Fruit fly (Drosophila melanogaster) whole organism: ENCODE results near the gene CG11342.

Source experiments
- CG8478 ChIP-seq: fragments of >200 bp; optimal IDR thresholded peaks from 2 replicates; lab custom pipeline; 2018; ENCODE audit warnings: inconsistent platforms
- Dll ChIP-seq: fragments of >200 bp; optimal IDR thresholded peaks from 2 replicates; lab custom pipeline; 2017
- EcR ChIP-seq, 2 experiments: fragments of >200 bp; optimal IDR thresholded peaks; 2 replicates each; lab custom pipeline; 2017; ENCODE audit warnings: missing biosample characterization in 2 of 2, missing genetic modification characterization in 2 of 2, missing genetic modification reagents in 2 of 2
- pan ChIP-seq: fragments of >200 bp; optimal IDR thresholded peaks from 2 replicates; lab custom pipeline; 2017
- psq ChIP-seq: fragments of >200 bp; optimal IDR thresholded peaks from 2 replicates; lab custom pipeline; 2017
- usp ChIP-seq: fragments of >200 bp; optimal IDR thresholded peaks from 2 replicates; lab custom pipeline; 2017; ENCODE audit warnings: missing biosample characterization, missing genetic modification characterization, mixed read lengths

CG11342 gene

dm6 chr3L:4367339-4367738 is at the start of gene CG11342:
Gene CG11342, minus strand, starts transcription at chr3L:4367458.
- TF ChIP-seq EcR (GFP tag; optimal IDR thresholded peaks at IDR 0.05; lab: Kevin White, UChicago) (no peak), usp (GFP tag; lab: Kevin White, UChicago) (no peak), CG8478 (no peak), pan (lab: Kevin White, UChicago) (no peak), Dll (no peak), psq (no peak)

- no peak for TF ChIP-seq pan (lab: Kevin White, UChicago)
- TF ChIP-seq EcR (GFP tag; optimal IDR thresholded peaks at IDR 0.05; lab: Kevin White, UChicago): peak in 1 of 2 experiments; percentile 36
Observed at dm6 chr3L:4415326-4416274, 48.3 kb upstream of the CG11342 start.

DNA sequence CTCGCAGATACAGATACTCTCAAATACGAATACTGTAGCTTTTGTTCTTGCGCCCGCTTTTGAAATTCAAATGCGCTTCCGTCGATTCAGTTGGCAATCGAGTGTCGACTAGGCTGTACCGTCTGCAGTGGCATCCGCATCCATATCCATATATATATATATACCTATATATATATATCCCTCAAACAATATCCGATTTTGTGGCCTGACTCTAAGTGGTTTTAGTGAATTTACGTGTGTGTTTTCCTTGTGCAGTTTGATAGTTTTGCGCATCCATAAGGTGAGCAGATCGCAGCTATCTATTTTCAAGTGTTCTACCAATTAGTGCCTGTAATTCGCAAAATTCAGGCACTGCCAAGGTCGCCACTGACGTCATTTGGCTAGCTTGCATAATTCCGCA is 47.3 kb upstream of the CG11342 start:
- TF ChIP-seq EcR (GFP tag; optimal IDR thresholded peaks at IDR 0.05; lab: Kevin White, UChicago): no peak
- no peak for TF ChIP-seq pan (lab: Kevin White, UChicago)
- no peak for TF ChIP-seq Dll
- TF ChIP-seq CG8478: no peak
- TF ChIP-seq usp (GFP tag; lab: Kevin White, UChicago): no peak
- TF ChIP-seq psq: no peak

- TF ChIP-seq EcR (GFP tag; optimal IDR thresholded peaks at IDR 0.05; lab: Kevin White, UChicago) (no peak), Dll (peak; percentile 61), usp (GFP tag; lab: Kevin White, UChicago) (no peak), psq (no peak), pan (lab: Kevin White, UChicago) (no peak), CG8478 (no peak)
Observed at dm6 chr3L:4413800-4414446, 46.7 kb upstream of the CG11342 start.

- TF ChIP-seq EcR (GFP tag; optimal IDR thresholded peaks at IDR 0.05; lab: Kevin White, UChicago) (no peak), pan (lab: Kevin White, UChicago) (no peak), psq (no peak), CG8478 (no peak), usp (GFP tag; lab: Kevin White, UChicago) (no peak), Dll (no peak)
Observed at dm6 chr3L:4412974-4413373, 45.7 kb upstream of the CG11342 start.

dm6 chr3L:4411951-4412350 is 44.7 kb upstream of the CG11342 start:
- TF ChIP-seq usp (GFP tag; lab: Kevin White, UChicago) (no peak), Dll (no peak), pan (lab: Kevin White, UChicago) (no peak), psq (no peak), EcR (GFP tag; optimal IDR thresholded peaks at IDR 0.05; lab: Kevin White, UChicago) (no peak), CG8478 (no peak)

dm6 chr3L:4411025-4411873 is 44.0 kb upstream of the CG11342 start:
- TF ChIP-seq CG8478 (no peak), psq (no peak), pan (lab: Kevin White, UChicago) (no peak), EcR (GFP tag; optimal IDR thresholded peaks at IDR 0.05; lab: Kevin White, UChicago) (no peak), Dll (no peak), usp (GFP tag; lab: Kevin White, UChicago) (no peak)

dm6 chr3L:4409898-4410629 is 42.8 kb upstream of the CG11342 start:
- TF ChIP-seq Dll (no peak), CG8478 (no peak), usp (GFP tag; lab: Kevin White, UChicago) (no peak)

DNA sequence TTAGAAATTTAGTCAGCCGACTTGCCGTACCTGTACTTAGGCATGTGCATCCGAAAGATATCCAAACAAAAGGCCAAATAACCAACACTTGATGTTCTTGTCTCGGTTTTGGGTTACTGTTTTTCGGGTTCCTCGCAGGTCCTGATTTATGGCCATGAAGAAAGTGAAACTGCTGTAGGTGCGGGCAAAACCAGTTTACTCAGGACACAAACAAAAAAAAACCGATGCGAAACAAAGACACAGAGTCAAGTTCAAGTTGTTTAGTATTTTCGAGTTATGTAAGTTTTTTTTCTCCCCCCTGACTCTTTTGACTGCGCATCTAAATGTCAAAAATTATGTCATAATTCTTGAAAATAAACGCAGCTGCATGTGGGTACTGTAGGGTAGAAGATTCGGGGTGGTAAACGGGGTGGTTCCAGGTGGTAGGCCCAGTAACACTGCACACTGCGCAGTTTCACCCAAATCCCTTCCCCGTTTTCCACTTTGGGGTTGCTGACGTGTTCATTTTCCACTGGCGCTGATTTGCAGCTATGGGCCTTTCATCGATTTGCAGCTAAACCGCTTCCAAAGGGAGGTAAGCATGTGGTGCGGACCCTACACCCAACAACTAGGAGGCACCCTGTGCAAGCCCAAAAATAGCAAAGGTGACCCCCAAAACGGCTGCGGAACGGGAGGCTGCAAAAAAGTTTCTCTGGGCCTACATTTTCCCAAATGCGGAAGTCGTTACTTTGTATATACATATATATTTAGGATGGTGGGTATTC is 42.1 kb upstream of the CG11342 start:
- no peak for TF ChIP-seq Dll
- TF ChIP-seq EcR (GFP tag; optimal IDR thresholded peaks at IDR 0.05; lab: Kevin White, UChicago): no peak
- no peak for TF ChIP-seq CG8478
- TF ChIP-seq usp (GFP tag; lab: Kevin White, UChicago): no peak
- TF ChIP-seq pan (lab: Kevin White, UChicago): no peak

DNA sequence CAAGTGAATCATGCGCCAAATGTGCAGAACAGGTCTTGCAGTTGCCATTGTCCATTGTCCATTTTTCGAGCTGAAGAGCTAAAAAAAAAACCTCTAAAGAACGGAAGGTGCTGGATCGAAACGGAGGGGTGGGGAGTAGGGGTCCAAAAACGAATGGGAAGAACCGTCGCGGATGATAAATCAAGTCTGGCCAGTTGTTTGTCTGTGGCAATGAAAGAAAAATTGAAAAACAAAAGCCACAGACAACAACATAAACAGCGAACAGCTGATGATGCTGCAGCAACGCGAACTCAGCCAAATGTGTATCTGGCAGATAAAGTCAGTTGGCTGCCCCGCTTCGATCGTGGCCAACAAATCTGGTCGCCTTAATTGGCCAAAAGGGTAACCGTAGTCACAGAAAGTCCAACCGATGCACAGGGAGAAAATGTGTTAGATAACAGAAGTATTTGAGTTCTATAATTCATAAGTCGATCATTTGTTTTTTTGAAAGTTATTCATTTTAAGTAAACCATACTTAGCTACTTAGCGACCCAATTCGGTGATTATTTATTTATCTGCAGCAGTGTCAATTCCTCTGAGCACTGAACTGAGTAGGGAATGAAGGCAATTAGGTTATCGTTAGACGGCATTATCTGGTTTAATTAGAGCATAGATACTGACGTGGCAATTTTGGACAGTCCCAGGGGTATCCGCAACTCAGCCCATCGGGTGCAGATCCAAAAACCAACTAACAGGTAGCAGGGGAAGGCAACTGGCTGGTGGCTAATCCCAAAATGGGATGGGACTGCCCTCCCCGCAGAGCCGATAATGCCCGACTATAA is 41.3 kb upstream of the CG11342 start:
- TF ChIP-seq CG8478: no peak
- no peak for TF ChIP-seq pan (lab: Kevin White, UChicago)
- no peak for TF ChIP-seq psq
- TF ChIP-seq usp (GFP tag; lab: Kevin White, UChicago): no peak
